Worm (Caenorhabditis elegans) whole organism, L3 larva: Measurements from ENCODE around the gene eif-1.
A peak's percentile ranks its signal among the peaks of the same experiment; 100 is the strongest.

Experiments used
- R02D3.7 ChIP-seq: fragments of 150-350 bp; optimal IDR thresholded peaks from 2 replicates; lab custom pipeline; 2014; ENCODE audit warnings: missing biosample characterization, missing genetic modification characterization
- ZK546.5 ChIP-seq: sonication (generic microtip); optimal IDR thresholded peaks from 2 replicates; lab custom pipeline; 2017; ENCODE audit warnings: missing biosample characterization, missing genetic modification characterization
- aly-2 ChIP-seq: fragments of 150-350 bp; optimal IDR thresholded peaks from 2 replicates; lab custom pipeline; 2014; ENCODE audit warnings: missing biosample characterization, missing genetic modification characterization
- ama-1 ChIP-seq: fragments of 150-350 bp; optimal IDR thresholded peaks from 2 replicates; lab custom pipeline; 2018
- ceh-28 ChIP-seq: fragments of 150-350 bp; optimal IDR thresholded peaks from 2 replicates; lab custom pipeline; 2014; ENCODE audit warnings: missing biosample characterization, missing genetic modification reagents, missing genetic modification characterization
- ceh-82 ChIP-seq: fragments of 150-350 bp; optimal IDR thresholded peaks from 2 replicates; lab custom pipeline; 2014; ENCODE audit warnings: missing biosample characterization, missing genetic modification characterization
- ceh-9 ChIP-seq: sonication (generic microtip); optimal IDR thresholded peaks from 2 replicates; lab custom pipeline; 2018; ENCODE audit warnings: missing biosample characterization, missing genetic modification characterization
- egl-27 ChIP-seq: sonication (generic microtip); optimal IDR thresholded peaks from 4 replicates; lab custom pipeline; 2017; ENCODE audit warnings: missing biosample characterization, missing genetic modification reagents, missing genetic modification characterization
- egl-5 ChIP-seq: fragments of 150-350 bp; optimal IDR thresholded peaks from 2 replicates; lab custom pipeline; 2017; ENCODE audit warnings: missing biosample characterization, missing genetic modification reagents, missing genetic modification characterization, inconsistent platforms
- elt-1 ChIP-seq: fragments of 150-350 bp; optimal IDR thresholded peaks from 2 replicates; lab custom pipeline; 2014; ENCODE audit warnings: missing biosample characterization, missing genetic modification characterization
- elt-2 ChIP-seq: sonication (generic microtip); optimal IDR thresholded peaks from 2 replicates; lab custom pipeline; 2016; ENCODE audit warnings: missing genetic modification reagents, mild to moderate bottlenecking, missing genetic modification characterization, missing compliant biosample characterization
- elt-3 ChIP-seq, 3 experiments: fragments of 150-350 bp in 1 of 3; sonication (generic microtip) in 2 of 3; optimal IDR thresholded peaks; 2 replicates in 2 of 3; 4 replicates in 1 of 3; lab custom pipeline; 2014 to 2017; ENCODE audit warnings: missing biosample characterization in 3 of 3, missing genetic modification characterization in 3 of 3
- fkh-10 ChIP-seq: sonication (generic microtip); optimal IDR thresholded peaks from 2 replicates; lab custom pipeline; 2017; ENCODE audit warnings: missing biosample characterization, missing genetic modification reagents, missing genetic modification characterization
- fkh-2 ChIP-seq: fragments of 150-350 bp; optimal IDR thresholded peaks from 2 replicates; lab custom pipeline; 2014; ENCODE audit warnings: missing biosample characterization, missing genetic modification reagents, missing genetic modification characterization
- fos-1 ChIP-seq: fragments of 150-350 bp; optimal IDR thresholded peaks from 2 replicates; lab custom pipeline; 2014; ENCODE audit warnings: missing biosample characterization, missing genetic modification characterization
- hmg-11 ChIP-seq: sonication (generic microtip); optimal IDR thresholded peaks from 2 replicates; lab custom pipeline; 2016; ENCODE audit warnings: missing genetic modification characterization, missing compliant biosample characterization
- jun-1 ChIP-seq: fragments of 150-350 bp; optimal IDR thresholded peaks from 2 replicates; lab custom pipeline; 2014; ENCODE audit warnings: missing biosample characterization, missing genetic modification reagents, missing genetic modification characterization
- lin-15B ChIP-seq: fragments of 150-350 bp; optimal IDR thresholded peaks from 2 replicates; lab custom pipeline; 2014; ENCODE audit warnings: missing biosample characterization, missing genetic modification characterization
- lin-39 ChIP-seq: fragments of 150-350 bp; optimal IDR thresholded peaks from 2 replicates; lab custom pipeline; 2018; ENCODE audit warnings: missing biosample characterization, missing genetic modification reagents, missing genetic modification characterization
- lsy-12 ChIP-seq: sonication (generic microtip); optimal IDR thresholded peaks from 2 replicates; lab custom pipeline; 2016; ENCODE audit warnings: mild to moderate bottlenecking, missing genetic modification characterization, missing compliant biosample characterization
- mdl-1 ChIP-seq: fragments of 150-350 bp; optimal IDR thresholded peaks from 2 replicates; lab custom pipeline; 2014; ENCODE audit warnings: missing biosample characterization, missing genetic modification characterization
- mml-1 ChIP-seq: fragments of 150-350 bp; sonication (generic microtip); optimal IDR thresholded peaks from 3 replicates; lab custom pipeline; 2014; ENCODE audit warnings: missing biosample characterization, missing genetic modification characterization
- nfya-1 ChIP-seq: sonication (generic microtip); optimal IDR thresholded peaks from 2 replicates; lab custom pipeline; 2017; ENCODE audit warnings: missing genetic modification characterization, mild to moderate bottlenecking, missing compliant biosample characterization, antibody characterized with exemption, moderate library complexity; ENCODE audit not compliant: insufficient read depth
- nhr-11 ChIP-seq: fragments of 150-350 bp; optimal IDR thresholded peaks from 2 replicates; lab custom pipeline; 2014; ENCODE audit warnings: missing biosample characterization, missing genetic modification characterization
- nhr-12 ChIP-seq: fragments of 150-350 bp; optimal IDR thresholded peaks from 2 replicates; lab custom pipeline; 2014; ENCODE audit warnings: missing biosample characterization, missing genetic modification characterization
- nhr-23 ChIP-seq: fragments of 150-350 bp; optimal IDR thresholded peaks from 2 replicates; lab custom pipeline; 2014; ENCODE audit warnings: missing biosample characterization, missing genetic modification reagents, missing genetic modification characterization
- nhr-237 ChIP-seq: fragments of 150-350 bp; optimal IDR thresholded peaks from 2 replicates; lab custom pipeline; 2014; ENCODE audit warnings: missing biosample characterization, missing genetic modification characterization
- nhr-25 ChIP-seq: sonication (generic microtip); optimal IDR thresholded peaks from 2 replicates; lab custom pipeline; 2017; ENCODE audit warnings: missing biosample characterization, missing genetic modification characterization
- nhr-28 ChIP-seq: fragments of 150-350 bp; optimal IDR thresholded peaks from 2 replicates; lab custom pipeline; 2014; ENCODE audit warnings: missing biosample characterization, missing genetic modification characterization
- nhr-43 ChIP-seq: sonication (generic microtip); optimal IDR thresholded peaks from 2 replicates; lab custom pipeline; 2016; ENCODE audit warnings: mild to moderate bottlenecking, missing genetic modification characterization, missing compliant biosample characterization; ENCODE audit not compliant: poor library complexity, severe bottlenecking
- nhr-67 ChIP-seq: fragments of 150-350 bp; optimal IDR thresholded peaks from 2 replicates; lab custom pipeline; 2014; ENCODE audit warnings: missing biosample characterization, missing genetic modification characterization
- nhr-77 ChIP-seq: fragments of 150-350 bp; optimal IDR thresholded peaks from 2 replicates; lab custom pipeline; 2014; ENCODE audit warnings: missing biosample characterization, missing genetic modification characterization
- pha-4 ChIP-seq: fragments of 150-350 bp; optimal IDR thresholded peaks from 2 replicates; lab custom pipeline; 2014; ENCODE audit warnings: missing biosample characterization, missing genetic modification reagents, missing genetic modification characterization
- pqm-1 ChIP-seq: fragments of 150-350 bp; optimal IDR thresholded peaks from 2 replicates; lab custom pipeline; 2017; ENCODE audit warnings: missing biosample characterization, missing genetic modification characterization, inconsistent platforms
- skn-1 ChIP-seq: fragments of 150-350 bp; optimal IDR thresholded peaks from 2 replicates; lab custom pipeline; 2014; ENCODE audit warnings: missing biosample characterization, missing genetic modification characterization
- unc-62 ChIP-seq: fragments of 150-350 bp; sonication (generic microtip); optimal IDR thresholded peaks from 4 replicates; lab custom pipeline; 2014; ENCODE audit warnings: missing biosample characterization, missing genetic modification reagents, missing genetic modification characterization
- zag-1 ChIP-seq: fragments of 150-350 bp; optimal IDR thresholded peaks from 2 replicates; lab custom pipeline; 2014; ENCODE audit warnings: missing biosample characterization, missing genetic modification characterization
- ztf-4 ChIP-seq: fragments of 150-350 bp; optimal IDR thresholded peaks from 2 replicates; lab custom pipeline; 2014; ENCODE audit warnings: missing biosample characterization, missing genetic modification characterization

The eif-1 gene

DNA sequence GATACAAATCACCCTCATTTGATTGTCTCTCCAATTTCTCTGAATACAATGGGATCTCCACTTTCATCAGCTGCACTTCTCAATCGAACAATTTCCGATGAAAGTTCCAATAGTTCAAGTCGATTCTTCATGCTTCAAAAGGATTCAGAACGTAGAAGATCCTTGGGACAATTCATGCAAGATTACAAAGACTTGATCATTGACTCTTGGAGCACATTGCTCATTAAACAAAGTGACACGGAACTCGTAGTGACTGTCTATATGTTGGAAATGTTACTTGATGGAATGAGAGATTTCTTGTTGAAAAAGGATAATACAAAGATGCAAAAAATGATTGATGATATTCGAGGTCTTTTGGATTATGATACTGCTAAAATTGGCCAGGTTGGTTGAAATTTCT, 34.6 kb upstream of the eif-1 start:
- TF ChIP-seq fkh-10 = no peak
- no peak for TF ChIP-seq fkh-2
- TF ChIP-seq nhr-28 (tag; lab: Kevin White, UChicago) = no peak
- TF ChIP-seq, all 47 proteins: peak for 0

- TF ChIP-seq egl-27 (tag; lab: Kevin White, UChicago) = no peak
- TF ChIP-seq ceh-82 (tag; lab: Kevin White, UChicago) = no peak
- TF ChIP-seq pha-4 = peak; percentile 11
- TF ChIP-seq nhr-67 (tag; lab: Kevin White, UChicago) = no peak
- TF ChIP-seq aly-2 (tag; lab: Kevin White, UChicago) = no peak
- no peak for TF ChIP-seq ztf-4
- TF ChIP-seq mdl-1 = no peak
- TF ChIP-seq unc-62 (GFP tag; lab: Kevin White, UChicago) = no peak
- TF ChIP-seq ama-1 (lab: Kevin White, UChicago) = no peak
- no peak for TF ChIP-seq ceh-9
- no peak for TF ChIP-seq jun-1 (tag; lab: Kevin White, UChicago)
- no peak for TF ChIP-seq egl-5 (tag; lab: Kevin White, UChicago)
- TF ChIP-seq nhr-12 = no peak
- peak; percentile 60 for TF ChIP-seq pqm-1 (tag; lab: Kevin White, UChicago)
- TF ChIP-seq nhr-23 (tag; lab: Kevin White, UChicago) = no peak
- TF ChIP-seq elt-2 (tag; lab: Kevin White, UChicago) = peak; percentile 98
Measured at ce11 chrII:5022381-5022855, 29.0 kb upstream of the eif-1 start, which contains the start of the genes nsy-1 and F59A6.13. Gene nsy-1, plus strand, starts transcription at chrII:5022757. Gene F59A6.13, plus strand, starts transcription at chrII:5022805.

DNA sequence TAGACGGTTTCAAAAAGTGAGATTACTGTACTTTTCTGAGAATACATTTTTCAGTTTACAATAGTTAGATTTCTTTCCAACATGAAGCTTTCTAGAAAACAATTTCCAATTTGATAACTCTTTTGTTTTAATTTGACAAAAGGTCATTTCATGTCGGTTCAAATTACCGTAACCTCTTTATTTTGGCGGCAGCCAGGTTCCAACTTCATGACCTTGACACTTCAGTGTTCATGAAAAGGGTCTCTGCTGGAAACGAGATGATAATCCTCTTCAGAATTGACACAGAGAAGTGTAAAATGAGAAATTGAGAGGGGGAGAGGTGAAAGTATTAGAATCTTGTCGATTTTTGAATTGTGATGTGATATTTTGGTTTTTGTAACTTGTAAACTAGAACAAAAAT, 28.1 kb upstream of the eif-1 start:
- peak in 1 of 3 experiments; percentile 3 for TF ChIP-seq elt-3 (tag; optimal IDR thresholded peaks at IDR 0.05; lab: Kevin White, UChicago)
- no peak for TF ChIP-seq fkh-2
- peak; percentile 75 for TF ChIP-seq nhr-25 (tag; lab: Kevin White, UChicago)

DNA sequence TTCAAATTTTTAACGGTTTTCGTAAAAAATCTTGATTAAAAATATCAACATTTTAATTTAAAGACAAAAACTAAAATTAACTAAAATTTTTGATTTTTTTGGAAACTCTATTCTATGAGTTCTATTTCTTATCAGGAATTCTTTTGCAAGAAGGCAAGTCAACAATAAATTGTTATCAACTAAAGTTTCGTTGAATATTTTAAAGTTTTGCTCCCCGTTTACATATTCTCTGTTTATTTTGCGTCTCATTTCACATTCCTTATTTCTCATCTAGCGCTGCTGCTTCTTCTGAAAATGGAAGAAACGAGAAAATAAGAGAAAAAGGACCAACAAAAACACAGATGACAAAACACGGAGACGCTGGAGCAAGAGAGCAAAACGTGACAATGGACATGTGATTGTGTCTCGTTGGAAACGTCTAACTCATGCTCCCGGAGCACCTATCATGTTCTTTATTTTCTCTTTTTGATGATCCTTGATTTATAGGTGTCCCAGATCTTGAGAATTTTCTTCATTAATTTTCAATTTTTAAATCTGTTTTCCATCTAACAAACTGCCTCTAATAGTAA, 27.2 kb upstream of the eif-1 start:
- TF ChIP-seq elt-2 (tag; lab: Kevin White, UChicago) (peak; percentile 88), pha-4 (peak; percentile 33), fkh-10 (no peak)

DNA sequence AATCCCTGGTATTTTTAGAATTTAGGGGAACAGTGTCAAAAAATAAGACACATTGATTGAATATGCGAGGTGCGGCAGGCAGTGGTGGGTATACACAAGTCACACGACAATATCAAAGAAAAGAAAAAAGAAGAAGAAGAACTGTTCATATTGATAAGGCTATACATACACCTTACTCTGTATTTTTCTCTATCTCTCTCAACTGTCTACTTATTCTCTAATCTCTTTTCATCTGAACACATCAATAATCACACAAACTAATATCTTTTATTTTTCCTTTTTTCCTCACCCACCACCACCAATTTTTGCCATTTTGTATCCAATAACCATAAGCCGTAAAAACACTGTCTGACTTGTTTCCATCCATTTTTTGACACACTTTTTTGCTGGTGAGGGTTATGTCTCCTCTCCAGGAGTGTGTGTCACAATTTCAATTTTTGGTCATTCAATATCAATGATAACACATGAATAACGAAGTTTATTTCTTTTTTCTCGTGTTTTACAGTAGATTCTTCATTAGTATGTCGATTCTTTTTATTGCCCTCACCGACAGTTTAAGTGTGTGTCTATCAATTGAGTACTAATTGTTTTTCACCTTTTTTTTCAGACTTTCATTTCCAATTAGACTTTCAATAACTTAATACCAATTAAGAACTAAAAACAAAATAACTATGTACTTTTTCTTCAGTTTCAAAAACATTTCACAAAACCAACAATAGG, 26.2 kb upstream of the eif-1 start:
- TF ChIP-seq nhr-23 (tag; lab: Kevin White, UChicago) (peak; percentile 15), pha-4 (peak; percentile 28), hmg-11 (tag; lab: Kevin White, UChicago) (no peak), fos-1 (tag; lab: Kevin White, UChicago) (no peak), lin-39 (tag; lab: Kevin White, UChicago) (no peak), nhr-25 (tag; lab: Kevin White, UChicago) (peak; percentile 67), zag-1 (tag; lab: Kevin White, UChicago) (no peak), jun-1 (tag; lab: Kevin White, UChicago) (peak; percentile 54), pqm-1 (tag; lab: Kevin White, UChicago) (peak; percentile 45), nhr-11 (no peak), unc-62 (GFP tag; lab: Kevin White, UChicago) (no peak), nhr-12 (no peak), elt-1 (no peak), elt-2 (tag; lab: Kevin White, UChicago) (peak; percentile 100), lsy-12 (no peak), lin-15B (tag; lab: Kevin White, UChicago) (no peak), ama-1 (lab: Kevin White, UChicago) (no peak), nhr-237 (tag; lab: Kevin White, UChicago) (no peak), R02D3.7 (no peak), nhr-43 (tag; lab: Kevin White, UChicago) (peak; percentile 59), ztf-4 (no peak), nfya-1 (peak; percentile 7), skn-1 (no peak), elt-3 (tag; optimal IDR thresholded peaks at IDR 0.05; lab: Kevin White, UChicago) (no peak), aly-2 (tag; lab: Kevin White, UChicago) (no peak), mml-1 (tag; lab: Kevin White, UChicago) (no peak), mdl-1 (no peak), ceh-9 (no peak), ceh-28 (tag; lab: Kevin White, UChicago) (peak; percentile 32), nhr-77 (tag; lab: Kevin White, UChicago) (no peak), ZK546.5 (tag; lab: Kevin White, UChicago) (no peak)
